Fruit fly (Drosophila melanogaster) whole organism, pupa: ENCODE measurements around the gene CG9338.

Experiments used
- CG10348 ChIP-seq: fragments of 200-800 bp; sonication (Bioruptor generic); IDR thresholded peaks from 2 replicates; pipeline ENCODE4 v1.3.6; 2022; ENCODE audit warnings: missing biosample characterization, missing genetic modification characterization
- CG12605 ChIP-seq: fragments of 200-800 bp; sonication (Bioruptor generic); IDR thresholded peaks from 2 replicates; pipeline ENCODE4 v1.3.6; 2022; ENCODE audit warnings: missing biosample characterization, missing genetic modification characterization
- CG13204 ChIP-seq: fragments of 200-800 bp; sonication (Bioruptor generic); optimal IDR thresholded peaks from 2 replicates; lab custom pipeline; 2018; ENCODE audit warnings: missing biosample characterization, mild to moderate bottlenecking, missing genetic modification characterization, moderate library complexity
- CG14655 ChIP-seq: fragments of 200-800 bp; sonication (Bioruptor generic); optimal IDR thresholded peaks from 3 replicates; lab custom pipeline; 2017; ENCODE audit warnings: mild to moderate bottlenecking, missing biosample characterization, missing genetic modification reagents, missing genetic modification characterization
- CG15710 ChIP-seq: fragments of 200-800 bp; sonication (Bioruptor generic); optimal IDR thresholded peaks from 2 replicates; lab custom pipeline; 2018; ENCODE audit warnings: missing biosample characterization, mild to moderate bottlenecking, missing genetic modification characterization, moderate library complexity
- CG17806 ChIP-seq: fragments of 200-800 bp; sonication (Bioruptor generic); optimal IDR thresholded peaks from 2 replicates; lab custom pipeline; 2018; ENCODE audit warnings: missing biosample characterization, mild to moderate bottlenecking, missing genetic modification characterization, moderate library complexity
- CG32121 ChIP-seq: fragments of 200-800 bp; sonication (Bioruptor generic); IDR thresholded peaks from 2 replicates; pipeline ENCODE4 v1.3.6; 2022; ENCODE audit warnings: missing biosample characterization, missing genetic modification characterization
- CG34367 ChIP-seq: fragments of 200-800 bp; sonication (Bioruptor generic); optimal IDR thresholded peaks from 2 replicates; lab custom pipeline; 2018; ENCODE audit warnings: missing biosample characterization, mild to moderate bottlenecking, missing genetic modification characterization
- CG4496 ChIP-seq: fragments of 200-800 bp; sonication (Bioruptor generic); IDR thresholded peaks from 3 replicates; pipeline ENCODE4 v1.3.6; 2022; ENCODE audit warnings: missing biosample characterization, missing genetic modification characterization
- CG8159 ChIP-seq: fragments of 200-800 bp; sonication (Bioruptor generic); optimal IDR thresholded peaks from 3 replicates; lab custom pipeline; 2018; ENCODE audit warnings: missing biosample characterization, mild to moderate bottlenecking, missing genetic modification characterization, moderate library complexity
- CG8301 ChIP-seq: fragments of 200-800 bp; sonication (Bioruptor generic); optimal IDR thresholded peaks from 2 replicates; lab custom pipeline; 2018; ENCODE audit warnings: missing biosample characterization, mild to moderate bottlenecking, missing genetic modification characterization
- CG9948 ChIP-seq: fragments of 200-800 bp; sonication (Bioruptor generic); optimal IDR thresholded peaks from 2 replicates; lab custom pipeline; 2018; ENCODE audit warnings: missing biosample characterization, mild to moderate bottlenecking, missing genetic modification characterization, moderate library complexity
- D1 ChIP-seq: fragments of 200-800 bp; sonication (Bioruptor generic); optimal IDR thresholded peaks from 2 replicates; lab custom pipeline; 2018; ENCODE audit warnings: missing biosample characterization, mild to moderate bottlenecking, missing genetic modification characterization, moderate library complexity
- EcR ChIP-seq: fragments of 200-800 bp; sonication (Bioruptor generic); optimal IDR thresholded peaks from 3 replicates; lab custom pipeline; 2019; ENCODE audit warnings: missing biosample characterization, missing genetic modification characterization, mild to moderate bottlenecking, moderate library complexity, missing genetic modification reagents
- Ets98B ChIP-seq: fragments of 200-800 bp; sonication (Bioruptor generic); IDR thresholded peaks from 2 replicates; pipeline ENCODE4 v1.3.6; 2022; ENCODE audit warnings: missing biosample characterization, missing genetic modification characterization
- Pif1A ChIP-seq: fragments of 200-800 bp; sonication (Bioruptor generic); optimal IDR thresholded peaks from 3 replicates; lab custom pipeline; 2016; ENCODE audit warnings: missing biosample characterization, missing genetic modification characterization
- Pif1B ChIP-seq: fragments of 200-800 bp; sonication (Bioruptor generic); optimal IDR thresholded peaks from 3 replicates; lab custom pipeline; 2016; ENCODE audit warnings: missing biosample characterization, missing genetic modification characterization
- Snoo ChIP-seq: fragments of 200-800 bp; sonication (Bioruptor generic); optimal IDR thresholded peaks from 3 replicates; lab custom pipeline; 2017; ENCODE audit warnings: missing biosample characterization, mild to moderate bottlenecking, missing genetic modification characterization, inconsistent platforms
- fd96Ca ChIP-seq: fragments of 200-800 bp; sonication (Bioruptor generic); IDR thresholded peaks from 3 replicates; pipeline ENCODE4 v1.3.6; 2022; ENCODE audit warnings: missing biosample characterization, missing genetic modification characterization
- gl ChIP-seq: fragments of 200-800 bp; sonication (Bioruptor generic); optimal IDR thresholded peaks from 2 replicates; lab custom pipeline; 2018; ENCODE audit warnings: missing biosample characterization, mild to moderate bottlenecking, missing genetic modification characterization
- rn ChIP-seq: fragments of 200-800 bp; sonication (Bioruptor generic); IDR thresholded peaks from 2 replicates; pipeline ENCODE4 v1.3.6; 2022; ENCODE audit warnings: missing biosample characterization, missing genetic modification characterization

The CG9338 gene

DNA sequence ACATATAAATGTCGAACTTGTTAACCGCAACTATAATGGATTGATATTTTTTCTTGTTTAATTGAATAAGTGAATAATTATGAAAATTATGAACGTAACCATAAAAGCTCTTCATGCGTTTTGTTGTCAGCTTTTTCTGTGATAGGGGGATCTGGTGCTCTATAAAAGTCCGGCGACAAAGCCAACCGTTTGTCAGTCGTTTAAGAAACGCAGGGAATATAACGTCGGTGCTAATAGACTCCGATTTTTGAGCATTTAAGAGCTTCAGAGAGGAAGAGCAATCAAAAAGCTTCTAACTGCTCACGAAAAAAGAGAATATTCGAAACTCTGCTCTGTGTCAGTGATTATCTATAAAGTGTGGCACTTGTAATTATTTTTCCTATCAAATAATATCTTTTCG, 34.0 kb upstream of the CG9338 start, which contains the start of gene CG31674:
TSS of gene CG31674 (plus strand) at position 203 of the 400 bp plus-strand sequence.
- TF ChIP-seq Snoo (tag; lab: Kevin White, UChicago): no peak
- TF ChIP-seq Pif1A (GFP tag; lab: Kevin White, UChicago): no peak
- TF ChIP-seq fd96Ca: no peak
- TF ChIP-seq CG12605 (GFP tag; lab: Robert Waterston, UW): no peak
- no peak for TF ChIP-seq rn (GFP tag; lab: Robert Waterston, UW)
- TF ChIP-seq D1: no peak
- TF ChIP-seq CG8159 (tag; lab: Kevin White, UChicago): no peak
- TF ChIP-seq CG9948: no peak
- TF ChIP-seq gl: no peak
- no peak for TF ChIP-seq EcR (GFP tag; lab: Kevin White, UChicago)
- TF ChIP-seq CG15710 (tag; lab: Kevin White, UChicago): no peak
- no peak for TF ChIP-seq Ets98B (GFP tag; lab: Robert Waterston, UW)

DNA sequence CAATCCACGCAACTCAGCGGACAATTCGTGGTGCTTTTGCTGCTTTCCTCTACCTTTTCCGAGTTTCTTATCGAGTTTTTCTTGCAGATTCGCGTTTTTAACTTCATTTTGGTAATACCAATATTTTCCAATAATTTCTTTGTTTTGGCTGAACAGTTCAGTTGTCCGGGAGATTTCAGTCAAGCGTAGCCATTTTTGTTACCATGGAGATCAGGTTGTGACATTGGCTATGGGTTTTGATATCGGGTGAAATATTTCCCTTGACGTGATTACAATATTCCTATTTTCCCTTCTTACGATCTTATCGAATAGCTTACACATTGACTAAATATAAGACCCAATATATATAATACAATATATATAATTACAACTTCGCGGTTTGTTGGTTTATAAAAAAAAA, 29.5 kb upstream of the CG9338 start, which contains the start of gene Oseg5:
TSS of gene Oseg5 (minus strand) at position 340 of the 400 bp plus-strand sequence.
- TF ChIP-seq CG8301 (tag; lab: Kevin White, UChicago) (no peak), CG17806 (tag; lab: Kevin White, UChicago) (no peak), rn (GFP tag; lab: Robert Waterston, UW) (no peak), CG34367 (tag; lab: Kevin White, UChicago) (no peak), Pif1B (GFP tag; lab: Kevin White, UChicago) (no peak), CG8159 (tag; lab: Kevin White, UChicago) (no peak), CG13204 (GFP tag; lab: Kevin White, UChicago) (no peak), EcR (GFP tag; lab: Kevin White, UChicago) (no peak), CG10348 (no peak), CG4496 (GFP tag; lab: Robert Waterston, UW) (no peak), Pif1A (GFP tag; lab: Kevin White, UChicago) (no peak), D1 (no peak), CG15710 (tag; lab: Kevin White, UChicago) (no peak)

DNA sequence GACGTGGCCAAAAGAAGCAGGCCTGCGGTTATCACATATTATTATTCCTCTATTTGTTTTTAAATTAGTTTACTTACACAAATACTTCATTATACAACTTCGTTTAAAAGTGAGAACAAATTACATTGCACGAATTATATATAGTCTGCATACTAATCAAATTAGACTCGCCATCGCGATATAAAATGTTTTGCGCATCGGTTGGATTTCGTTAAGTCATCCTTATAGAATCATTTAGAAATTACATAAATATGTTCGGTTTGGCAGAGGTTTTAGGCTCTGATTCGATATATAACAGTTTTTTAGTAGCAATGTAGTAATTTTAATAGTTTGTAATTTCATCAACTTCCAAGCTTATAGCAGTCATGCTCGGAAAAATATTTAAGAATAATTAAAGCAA, 27.1 kb upstream of the CG9338 start, which contains the start of gene Spn38F:
TSS of gene Spn38F (minus strand) at position 101 of the 400 bp plus-strand sequence.
- TF ChIP-seq CG8301 (tag; lab: Kevin White, UChicago) (no peak), CG13204 (GFP tag; lab: Kevin White, UChicago) (no peak), CG8159 (tag; lab: Kevin White, UChicago) (no peak), Pif1B (GFP tag; lab: Kevin White, UChicago) (no peak), fd96Ca (no peak)
- TF ChIP-seq, all 21 proteins: peak for 0

DNA sequence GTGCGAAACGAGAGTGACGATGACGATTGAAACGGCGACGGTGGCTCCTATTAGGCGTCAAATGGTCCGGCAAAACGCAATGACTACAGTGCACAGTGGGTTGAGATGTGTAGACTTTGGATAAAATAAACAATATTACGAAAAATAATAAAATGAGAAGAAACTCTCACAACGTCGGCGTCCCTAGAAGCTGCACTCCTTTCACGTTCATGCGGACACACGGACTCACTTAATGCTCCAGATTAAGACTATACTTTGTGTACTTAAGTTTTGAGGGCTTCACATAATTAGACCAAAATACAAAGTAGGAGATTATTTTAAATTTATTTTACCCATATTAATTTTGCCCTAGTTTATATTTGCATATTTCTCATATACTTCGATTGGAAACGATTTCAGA, 25.0 kb upstream of the CG9338 start:
- TF ChIP-seq CG14655: peak; percentile 72
- peak; percentile 53; the same call in 2 of the 3 replicates for TF ChIP-seq fd96Ca
- no peak for TF ChIP-seq rn (GFP tag; lab: Robert Waterston, UW)
- peak; percentile 42 for TF ChIP-seq Pif1A (GFP tag; lab: Kevin White, UChicago)
- TF ChIP-seq CG9948: no peak
- TF ChIP-seq CG4496 (GFP tag; lab: Robert Waterston, UW): peak; percentile 56; the same call in 2 of the 3 replicates

dm6 chr2L:20840462-20841038, 24.5 kb upstream of the CG9338 start, which contains the start of gene CG31676:
Gene CG31676 (plus strand): TSS chr2L:20840750.
- TF ChIP-seq CG32121 (GFP tag; lab: Robert Waterston, UW): no peak

dm6 chr2L:20844381-20844780, 20.6 kb upstream of the CG9338 start:
- TF ChIP-seq CG32121 (GFP tag; lab: Robert Waterston, UW) (peak; percentile 66), CG15710 (tag; lab: Kevin White, UChicago) (no peak), EcR (GFP tag; lab: Kevin White, UChicago) (no peak), CG9948 (no peak), CG10348 (no peak), CG34367 (tag; lab: Kevin White, UChicago) (no peak), CG8159 (tag; lab: Kevin White, UChicago) (no peak), Ets98B (GFP tag; lab: Robert Waterston, UW) (peak; percentile 53; the same call in 1 of the 2 replicates), CG4496 (GFP tag; lab: Robert Waterston, UW) (peak; percentile 61; the same call in 1 of the 3 replicates), Pif1A (GFP tag; lab: Kevin White, UChicago) (no peak), rn (GFP tag; lab: Robert Waterston, UW) (no peak), CG12605 (GFP tag; lab: Robert Waterston, UW) (no peak), CG8301 (tag; lab: Kevin White, UChicago) (peak; percentile 49), CG14655 (peak; percentile 44), D1 (no peak), fd96Ca (no peak), Snoo (tag; lab: Kevin White, UChicago) (no peak)

DNA sequence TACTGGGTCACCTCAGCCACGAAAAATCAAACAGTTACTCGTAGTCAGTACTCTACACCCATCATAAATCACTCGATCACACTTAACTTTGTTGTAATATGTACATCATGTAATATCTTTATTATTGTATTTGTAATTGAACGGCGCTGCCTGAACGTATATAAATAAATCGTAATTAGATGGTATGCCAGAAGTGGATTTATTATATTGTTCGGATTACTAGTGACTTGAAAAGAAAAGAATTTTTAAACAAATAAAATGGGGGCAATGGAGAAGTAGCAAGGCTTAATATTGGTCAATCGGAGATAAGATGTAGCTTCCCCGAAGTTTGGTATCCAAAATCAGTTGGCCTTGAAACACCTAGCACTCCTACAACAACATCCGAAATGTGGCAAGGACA, 16.0 kb upstream of the CG9338 start, which contains the start of gene CG14402:
TSS of gene CG14402 (plus strand) at position 301 of the 400 bp plus-strand sequence.
- no peak for TF ChIP-seq CG13204 (GFP tag; lab: Kevin White, UChicago)
- TF ChIP-seq CG4496 (GFP tag; lab: Robert Waterston, UW): no peak
